Fruit fly (Drosophila melanogaster) whole organism, larva: Measurements from ENCODE around the gene CG32485.

Experiments
- noc ChIP-seq: fragments of 200-800 bp; sonication (Bioruptor generic); optimal IDR thresholded peaks from 3 replicates; lab custom pipeline; 2019; ENCODE audit warnings: missing biosample characterization, mild to moderate bottlenecking, missing genetic modification characterization, moderate library complexity

Gene CG32485

DNA sequence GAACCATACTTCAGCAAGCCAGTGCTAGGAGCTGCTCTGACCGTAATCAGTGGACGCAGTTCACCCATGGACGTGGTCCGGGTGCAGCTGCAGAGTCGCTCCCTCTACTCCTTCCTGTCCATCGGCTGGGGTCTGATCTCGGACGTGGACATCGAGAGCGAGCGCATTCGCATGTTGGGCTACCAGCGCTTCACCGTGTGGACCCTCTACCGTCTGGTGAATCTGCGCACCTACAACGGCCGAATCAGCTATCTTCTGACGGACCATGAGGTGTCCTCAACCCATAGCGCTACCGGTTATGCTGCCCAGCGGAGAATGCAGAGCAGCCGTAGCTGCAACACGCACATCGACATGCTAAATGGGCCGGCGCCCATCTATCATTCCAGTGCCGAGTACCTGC is 1.5 kb upstream of the CG32485 start:
- no peak for TF ChIP-seq noc

DNA sequence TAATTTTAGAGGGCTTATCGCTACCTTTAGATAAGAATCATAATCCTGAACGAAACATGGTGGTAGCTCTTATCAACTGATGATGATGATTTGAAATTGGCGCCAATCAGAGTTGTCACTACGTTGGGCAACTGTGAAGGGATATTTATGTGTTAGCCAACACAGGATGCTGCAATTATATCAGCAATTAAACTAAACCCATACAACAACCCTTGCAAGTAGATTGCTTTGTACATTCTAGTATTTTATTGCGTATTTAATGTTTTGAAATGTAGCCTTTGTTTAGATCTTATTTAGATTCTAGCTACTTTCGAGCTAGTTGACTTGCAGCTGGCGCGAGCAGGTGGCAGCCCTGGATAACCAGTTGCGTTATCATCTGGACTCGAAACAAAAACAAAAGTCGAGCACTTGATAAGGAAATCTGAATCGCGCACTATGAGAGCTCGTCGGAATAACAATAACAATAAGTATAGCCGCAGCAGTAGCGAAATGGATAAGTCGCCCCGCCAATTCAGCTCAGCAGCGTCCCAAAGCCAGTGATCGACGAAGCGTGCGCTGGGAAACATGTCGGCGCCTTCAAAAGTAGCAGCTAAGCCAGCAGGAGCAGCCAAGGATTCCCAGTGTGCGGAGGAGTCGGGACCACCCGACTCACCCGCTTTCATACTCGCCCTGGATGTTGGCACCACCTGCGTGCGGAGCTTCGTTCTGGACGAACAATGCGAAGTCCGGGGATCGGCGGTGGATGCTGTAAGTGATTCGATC is 2.2 kb downstream of the CG32485 start, which contains the start of gene CG1271:
Gene CG1271, plus strand, starts transcription at position 405 of the 762 bp plus-strand sequence.
- peak; percentile 94 for TF ChIP-seq noc

DNA sequence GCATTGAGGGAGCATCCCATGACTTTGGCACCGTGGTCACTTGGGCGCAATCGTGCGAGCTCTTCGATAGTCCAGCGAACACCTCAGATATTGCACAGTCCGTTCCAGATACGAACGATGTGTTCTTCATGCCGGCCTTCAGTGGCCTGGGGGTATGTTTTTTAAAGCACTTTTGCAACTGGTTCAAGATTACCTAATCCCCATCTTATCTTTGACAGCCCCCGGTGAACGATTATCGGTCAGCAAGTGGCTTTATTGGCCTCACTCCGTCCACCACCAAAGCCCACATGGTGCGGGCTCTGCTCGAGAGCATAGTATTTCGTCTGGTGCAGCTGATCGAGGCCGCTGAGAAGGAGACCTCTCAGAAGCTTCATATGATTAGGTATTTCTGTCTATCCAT is 4.0 kb downstream of the CG32485 start:
- no peak for TF ChIP-seq noc

DNA sequence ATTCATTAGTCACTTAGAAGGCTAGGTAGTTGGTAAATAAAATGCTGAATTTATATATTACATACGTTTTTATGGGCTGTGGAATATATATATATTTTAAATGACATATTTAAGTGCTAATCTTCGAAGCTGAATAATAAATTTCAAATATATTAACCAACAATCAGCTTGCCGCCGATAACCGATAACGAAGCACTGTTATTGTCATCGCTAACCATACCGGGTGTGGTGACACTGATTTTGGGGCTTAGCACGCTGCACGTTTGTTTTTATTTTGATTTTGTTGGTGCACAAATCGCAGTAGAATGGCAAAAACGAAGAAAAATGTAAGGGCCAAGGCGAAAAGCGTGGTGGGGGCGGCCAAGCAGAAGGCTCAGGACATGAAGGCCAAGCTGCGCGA is 4.7 kb downstream of the CG32485 start, which contains the start of gene CG16753:
Gene CG16753, plus strand, starts transcription at position 229 of the 400 bp plus-strand sequence.
- no peak for TF ChIP-seq noc

DNA sequence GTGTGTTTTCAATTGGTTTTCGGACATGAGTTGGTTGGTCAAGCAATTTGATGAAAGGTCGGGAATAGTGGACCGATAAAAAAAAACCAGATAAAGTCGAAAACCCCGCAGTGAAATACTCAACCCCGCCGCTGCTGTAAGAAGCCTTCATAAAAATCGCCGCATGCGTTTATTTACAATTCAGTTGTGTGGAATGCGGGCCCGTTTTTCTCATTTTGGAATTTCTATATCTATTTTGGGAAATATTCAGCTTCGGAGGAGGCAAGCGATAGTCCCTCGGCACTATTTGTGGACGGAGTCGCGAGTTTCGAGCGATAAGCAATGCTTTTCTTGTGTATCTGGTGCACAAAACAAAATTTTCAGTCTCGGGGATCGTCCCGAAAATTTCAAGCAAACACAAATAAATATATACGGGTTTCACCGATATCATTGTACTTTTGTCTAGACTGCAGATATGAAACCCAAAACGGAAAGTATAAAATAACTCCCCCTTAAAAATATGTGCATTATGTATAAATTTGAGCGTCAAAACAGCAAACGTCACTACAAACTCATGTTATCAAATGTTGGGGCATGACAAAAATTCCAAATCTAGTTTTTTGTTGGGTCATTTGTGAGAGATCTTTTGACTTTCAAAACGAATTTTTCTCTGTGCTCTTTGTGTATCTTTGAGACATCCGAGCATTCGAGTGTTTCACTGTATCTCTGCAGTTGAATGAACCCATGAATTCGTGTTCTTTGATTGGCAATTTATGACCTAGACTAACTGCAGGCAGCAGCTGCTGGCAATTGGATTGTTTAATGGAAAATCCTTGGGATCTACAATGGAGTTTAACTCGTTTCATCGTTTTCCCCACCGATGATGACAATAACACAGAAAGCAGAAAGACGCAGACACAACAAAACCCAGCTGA is 9.1 kb downstream of the CG32485 start:
- no peak for TF ChIP-seq noc

DNA sequence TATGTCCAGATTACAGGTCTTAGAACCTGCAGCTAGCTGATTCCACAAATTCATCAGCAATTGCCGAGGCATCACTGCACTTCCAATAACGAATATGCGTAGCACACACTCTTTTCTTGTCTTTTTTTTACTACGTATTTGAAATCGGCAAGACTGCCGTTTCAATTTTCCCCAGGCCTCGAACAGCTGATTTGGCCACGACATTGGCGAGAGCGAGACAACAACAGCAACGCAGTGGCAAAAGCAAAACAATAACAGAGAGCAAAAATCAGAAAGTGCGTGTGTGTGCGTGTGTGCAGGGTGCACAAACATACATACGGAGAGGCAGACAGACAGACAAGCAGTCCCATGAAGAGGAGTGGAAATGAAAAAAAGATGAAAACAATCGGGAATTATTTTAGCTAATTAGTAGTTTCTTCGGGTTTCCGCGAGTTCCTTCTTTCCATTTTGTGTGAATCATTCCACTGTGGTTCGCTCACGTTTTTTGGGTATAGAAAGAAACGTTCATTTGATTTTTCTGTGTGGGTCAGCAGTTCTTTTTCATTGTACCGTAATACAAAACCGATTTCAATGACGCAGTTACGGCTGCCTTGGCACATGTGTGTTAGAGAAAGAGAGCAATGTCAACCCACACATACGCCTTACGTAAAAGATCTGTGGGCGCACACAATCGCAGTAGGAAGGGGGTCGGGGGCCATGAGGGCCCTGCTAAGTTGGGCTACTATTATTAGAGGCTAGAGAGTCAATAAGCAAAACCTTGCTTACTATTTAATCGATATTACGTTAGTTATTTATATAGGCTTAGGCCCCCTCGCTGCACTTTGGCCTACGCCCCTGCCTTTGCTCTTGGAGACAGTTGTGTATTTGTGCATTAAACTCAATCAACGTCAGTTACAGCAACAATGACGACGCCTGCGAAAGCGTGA is 10.2 kb downstream of the CG32485 start:
- peak; percentile 99 for TF ChIP-seq noc

DNA sequence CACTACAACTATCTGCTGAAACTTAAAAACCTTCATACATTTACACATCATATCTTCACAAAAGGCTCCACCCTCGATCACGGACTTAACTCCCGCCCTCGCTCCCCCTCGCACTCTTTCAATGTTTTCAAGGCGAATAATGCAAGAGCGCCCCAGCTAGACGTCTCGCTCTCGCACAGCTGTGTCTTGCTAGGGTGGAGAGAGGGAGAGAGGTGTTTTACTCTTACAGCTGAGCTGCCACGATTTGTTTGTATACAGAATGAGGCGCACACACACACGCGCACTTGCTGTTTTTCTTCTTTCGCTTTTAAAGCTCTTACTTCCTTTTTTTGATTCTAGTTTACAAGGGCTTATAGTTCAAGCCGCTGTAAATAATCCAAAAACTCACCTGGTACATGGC is 19.7 kb downstream of the CG32485 start:
- no peak for TF ChIP-seq noc

DNA sequence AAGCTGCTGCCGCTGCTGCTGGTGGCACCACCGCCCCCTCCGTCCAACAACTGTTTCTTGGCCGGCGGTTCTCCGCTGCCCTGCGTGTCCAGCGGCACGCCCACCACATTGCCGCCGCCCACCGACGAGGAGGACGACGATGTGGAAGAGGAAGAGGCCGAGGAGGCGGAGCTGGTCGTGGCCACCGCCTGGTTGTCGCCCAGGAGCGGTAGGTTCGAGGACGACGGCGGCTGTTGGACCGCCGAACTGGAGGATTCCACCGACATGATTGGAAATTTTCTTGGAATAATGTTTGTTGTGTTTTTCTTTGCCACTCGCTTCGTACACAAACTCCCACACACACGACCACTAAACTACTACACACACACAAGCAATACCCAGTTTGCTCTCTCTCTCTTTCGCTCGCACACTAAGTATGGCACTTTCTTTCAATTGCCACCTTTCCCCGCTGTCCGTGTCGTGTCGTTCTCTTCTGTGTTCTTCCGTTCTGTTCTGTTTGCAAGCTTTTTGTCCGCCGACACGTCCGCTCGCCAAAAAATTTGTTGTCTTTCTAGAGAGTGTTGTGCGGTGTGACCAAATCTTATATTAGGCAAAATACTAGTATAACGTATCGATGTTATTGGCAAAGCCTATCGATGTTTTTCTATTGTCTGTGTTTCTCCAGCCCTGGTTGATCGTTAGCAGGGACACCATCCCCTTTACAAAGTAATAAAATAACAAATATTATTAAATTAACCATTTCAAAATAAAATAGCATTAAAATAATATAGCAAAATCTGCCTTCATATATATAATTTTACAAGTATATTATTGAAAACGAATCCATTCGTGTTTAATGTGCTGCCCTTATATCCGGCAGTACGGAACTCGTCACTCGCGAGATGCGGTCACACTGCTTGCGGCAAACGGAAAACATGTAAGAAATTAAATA is 20.4 kb downstream of the CG32485 start, which contains the start of the genes CG32486 and PAN3:
Gene CG32486, minus strand, starts transcription at position 566 of the 931 bp plus-strand sequence.
Gene PAN3, plus strand, starts transcription at position 860 of the 931 bp plus-strand sequence.
- TF ChIP-seq noc, result peak; percentile 35

DNA sequence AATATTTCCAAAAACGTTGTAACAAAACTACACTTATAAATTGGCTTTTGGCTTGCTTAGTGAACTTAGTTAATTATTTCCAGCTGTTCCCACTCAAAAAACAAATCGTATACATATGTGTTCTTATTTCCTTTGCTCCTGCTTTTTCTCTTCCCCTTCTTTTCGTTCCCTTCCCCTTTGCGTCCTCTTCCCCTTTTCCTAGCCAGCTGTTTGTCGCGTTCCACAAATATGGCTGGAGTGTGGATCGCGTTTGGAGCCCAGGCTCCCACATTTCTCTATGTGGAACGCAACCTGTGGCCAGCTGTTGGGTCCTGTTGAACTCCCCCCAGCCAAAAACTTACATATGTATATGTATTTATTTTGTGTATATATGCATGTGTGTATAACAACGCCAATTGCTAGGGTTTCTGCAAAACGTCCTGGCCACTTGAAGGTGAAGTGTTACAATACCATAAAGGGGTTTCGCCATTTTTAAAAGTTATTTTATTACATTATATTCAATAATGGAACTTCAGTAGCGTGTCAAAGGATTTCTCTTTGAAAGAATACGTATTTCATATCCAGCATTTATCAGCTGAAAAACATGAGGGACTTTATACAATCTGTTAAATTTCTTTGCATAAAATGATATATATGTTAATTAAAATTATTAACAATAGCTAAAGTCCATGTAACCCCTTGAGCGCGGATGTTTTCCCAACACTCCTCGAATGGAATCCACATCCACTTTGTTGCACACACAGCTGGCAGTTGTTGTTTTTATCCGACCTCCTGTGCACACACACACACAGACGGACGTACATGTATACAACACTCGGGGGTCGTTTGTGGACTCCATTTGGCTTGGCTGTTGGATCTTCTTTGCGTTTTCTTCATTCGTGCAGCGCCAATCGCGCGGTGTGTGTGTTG is 21.8 kb downstream of the CG32485 start:
- no peak for TF ChIP-seq noc

DNA sequence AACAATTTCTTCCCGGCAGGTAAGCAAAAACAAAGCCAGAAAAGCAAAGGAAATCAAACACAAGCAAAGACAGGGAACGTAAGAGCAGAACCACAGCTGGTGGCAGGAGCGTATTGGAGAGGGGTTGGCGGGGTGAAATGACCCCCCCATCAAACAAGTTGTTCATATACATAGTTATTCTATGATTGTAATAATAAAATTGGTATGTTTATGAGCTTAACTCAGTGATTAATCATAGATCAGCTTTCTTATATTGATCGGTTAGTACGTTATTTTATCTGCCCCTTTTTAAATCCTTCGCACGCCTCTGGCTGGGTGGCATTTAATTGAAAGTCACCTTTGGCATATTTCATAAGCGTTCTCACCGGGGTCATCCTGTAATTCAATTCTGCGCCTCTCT is 23.3 kb downstream of the CG32485 start:
- TF ChIP-seq noc, result no peak

DNA sequence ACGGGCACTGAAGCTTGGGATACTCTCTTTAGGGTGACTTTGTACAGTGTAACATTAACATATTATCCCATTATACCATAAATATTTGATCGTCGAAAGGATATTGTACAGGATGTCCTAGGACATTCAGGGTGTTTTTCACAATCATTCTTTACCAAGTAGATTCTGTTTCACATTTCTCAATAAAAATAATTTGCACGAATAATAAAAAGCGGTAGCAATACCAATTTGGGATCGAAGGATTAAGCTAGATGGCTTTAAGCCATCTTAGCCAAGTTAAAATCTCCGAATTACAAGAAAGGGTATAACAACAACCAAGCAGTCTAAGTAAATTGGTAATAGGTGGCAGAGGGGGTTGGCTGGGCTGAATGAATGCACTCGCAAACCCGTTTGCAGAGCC is 24.3 kb downstream of the CG32485 start:
- TF ChIP-seq noc, result no peak

DNA sequence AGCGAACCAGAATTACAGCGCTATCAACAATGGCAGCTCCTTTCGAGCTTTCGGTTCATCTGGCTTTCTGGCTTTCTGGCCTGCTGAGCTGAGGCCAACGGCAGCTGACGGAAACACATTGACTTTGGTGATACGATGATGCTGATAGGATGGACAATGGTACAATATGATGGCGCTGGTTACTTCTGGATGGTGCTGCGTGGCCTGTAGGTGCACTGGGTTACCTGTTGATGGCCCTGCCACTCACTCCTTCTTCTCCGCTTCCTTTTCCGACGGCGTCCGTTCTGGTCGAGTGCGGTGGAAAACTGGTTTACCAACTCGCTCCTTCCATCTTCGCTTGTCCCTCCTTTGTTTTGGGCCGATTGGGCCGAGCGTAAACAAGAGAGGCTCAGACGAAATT is 24.7 kb downstream of the CG32485 start:
- no peak for TF ChIP-seq noc

DNA sequence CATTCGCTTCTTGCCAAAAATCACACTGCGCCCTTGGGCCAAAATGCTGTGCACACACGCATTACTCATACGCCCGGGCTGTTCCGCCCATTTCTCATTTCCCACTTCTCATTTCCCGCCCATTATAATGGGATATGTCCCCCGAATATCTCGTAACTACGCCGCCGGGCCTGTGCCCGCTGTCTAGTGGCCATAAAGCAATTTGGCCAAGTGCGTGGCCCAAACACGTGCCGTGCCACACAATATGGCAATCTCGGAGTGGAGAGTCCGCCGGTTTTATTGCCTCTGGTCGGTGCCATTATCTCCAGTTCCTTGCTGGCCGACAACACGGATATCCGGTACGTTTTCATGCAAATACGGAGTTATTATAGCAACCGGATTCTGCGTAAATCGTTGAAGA is 26.8 kb downstream of the CG32485 start:
- no peak for TF ChIP-seq noc

DNA sequence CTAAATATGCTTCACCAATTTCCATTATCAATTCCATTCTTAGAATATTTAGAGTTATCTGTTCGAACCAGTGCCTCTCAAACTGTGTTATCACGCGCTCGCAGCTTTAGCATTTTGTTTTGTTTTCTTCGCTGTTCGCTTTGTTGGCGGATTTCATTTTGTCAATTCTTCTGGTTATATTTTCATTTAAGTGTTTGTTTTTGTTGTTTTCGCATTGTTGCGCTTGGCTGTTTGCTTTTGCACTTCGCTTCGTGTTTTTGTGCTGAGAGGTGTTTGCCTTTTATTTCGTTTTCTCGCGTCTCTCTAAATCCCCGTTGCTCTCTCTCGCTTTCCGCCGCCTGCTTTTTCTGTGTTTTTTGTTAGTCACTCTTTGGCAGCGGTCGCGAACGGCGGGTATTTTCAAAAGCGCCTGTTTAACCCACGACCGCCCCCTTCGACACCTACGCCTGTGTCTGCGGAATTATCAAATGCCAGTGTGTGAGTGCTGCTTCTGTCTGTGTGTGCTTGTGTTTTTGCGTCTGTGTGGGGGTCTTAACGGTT is 27.5 kb downstream of the CG32485 start:
- peak; percentile 72 for TF ChIP-seq noc
